Fruit fly (Drosophila melanogaster) whole organism, embryonic: ENCODE results near the gene CG33258.

Experiments used
- CG15479 ChIP-seq: fragments of 200-800 bp; sonication (Bioruptor generic); optimal IDR thresholded peaks from 3 replicates; lab custom pipeline; 2019; ENCODE audit warnings: missing biosample characterization, mild to moderate bottlenecking, missing genetic modification characterization, moderate library complexity
- CG1832 ChIP-seq: fragments of 200-800 bp; sonication (Bioruptor generic); optimal IDR thresholded peaks from 2 replicates; lab custom pipeline; 2017; ENCODE audit warnings: missing biosample characterization, mild to moderate bottlenecking, missing genetic modification characterization, inconsistent platforms
- CG34224 ChIP-seq: fragments of 200-800 bp; sonication (Bioruptor generic); IDR thresholded peaks from 3 replicates; pipeline ENCODE4 v1.3.6; 2022; ENCODE audit warnings: missing biosample characterization, missing genetic modification characterization; ENCODE audit not compliant: partially characterized antibody
- onecut ChIP-seq: fragments of 200-800 bp; sonication (Bioruptor generic); IDR thresholded peaks from 2 replicates; pipeline ENCODE4 v1.3.6; 2022; ENCODE audit warnings: missing biosample characterization, missing genetic modification characterization

- TF ChIP-seq CG15479 (GFP tag; lab: Kevin White, UChicago) (no peak), onecut (GFP tag; lab: Robert Waterston, UW) (peak; percentile 67), CG1832 (GFP tag; lab: Kevin White, UChicago) (no peak), CG34224 (GFP tag; lab: Robert Waterston, UW) (peak; percentile 54)
Measured at dm6 chr3L:16046387-16047066, 35.8 kb upstream of the CG33258 start.
